Worm (Caenorhabditis elegans) whole organism, L3 larva: Measurements from ENCODE around the gene F18A11.5.

ENCODE experiments used
- mml-1 ChIP-seq: fragments of 150-350 bp; sonication (generic microtip); optimal IDR thresholded peaks from 3 replicates; lab custom pipeline; 2014; ENCODE audit warnings: missing biosample characterization, missing genetic modification characterization
- nhr-11 ChIP-seq: fragments of 150-350 bp; optimal IDR thresholded peaks from 2 replicates; lab custom pipeline; 2014; ENCODE audit warnings: missing biosample characterization, missing genetic modification characterization
- nhr-12 ChIP-seq: fragments of 150-350 bp; optimal IDR thresholded peaks from 2 replicates; lab custom pipeline; 2014; ENCODE audit warnings: missing biosample characterization, missing genetic modification characterization

- TF ChIP-seq nhr-11: no peak
- TF ChIP-seq mml-1 (tag; lab: Kevin White, UChicago): no peak
- TF ChIP-seq nhr-12: no peak
Observed at ce11 chrII:13029290-13030050, 15.4 kb upstream of the F18A11.5 start.
